Fruit fly (Drosophila melanogaster) whole organism, prepupa: ENCODE measurements around the gene Usp12-46.

Source experiments
- CG3032 ChIP-seq: fragments of 200-800 bp; optimal IDR thresholded peaks from 2 replicates; lab custom pipeline; 2019; ENCODE audit warnings: missing biosample characterization, mild to moderate bottlenecking, missing genetic modification characterization, moderate library complexity
- CG31627 ChIP-seq: fragments of 200-800 bp; sonication (Bioruptor generic); optimal IDR thresholded peaks from 3 replicates; lab custom pipeline; 2016; ENCODE audit warnings: missing biosample characterization, missing genetic modification characterization
- CG4318 ChIP-seq: fragments of 200-800 bp; sonication (Bioruptor generic); optimal IDR thresholded peaks from 3 replicates; lab custom pipeline; 2017; ENCODE audit warnings: missing biosample characterization, mild to moderate bottlenecking, missing genetic modification characterization
- CG6854 ChIP-seq: fragments of 200-800 bp; sonication (Bioruptor generic); optimal IDR thresholded peaks from 2 replicates; lab custom pipeline; 2017; ENCODE audit warnings: missing biosample characterization, mild to moderate bottlenecking, missing genetic modification characterization
- CG8319 ChIP-seq: fragments of 200-800 bp; sonication (Bioruptor generic); optimal IDR thresholded peaks from 3 replicates; lab custom pipeline; 2016; ENCODE audit warnings: missing biosample characterization, missing genetic modification characterization
- CG9139 ChIP-seq: fragments of 200-800 bp; sonication (Bioruptor generic); optimal IDR thresholded peaks from 3 replicates; lab custom pipeline; 2017; ENCODE audit warnings: missing biosample characterization, mild to moderate bottlenecking, missing genetic modification characterization
- Hr4 ChIP-seq: fragments of 200-800 bp; sonication (Bioruptor generic); optimal IDR thresholded peaks from 3 replicates; lab custom pipeline; 2016; ENCODE audit warnings: missing biosample characterization, missing genetic modification characterization
- Lpt ChIP-seq: fragments of 200-800 bp; sonication (Bioruptor generic); optimal IDR thresholded peaks from 3 replicates; lab custom pipeline; 2016; ENCODE audit warnings: missing biosample characterization, missing genetic modification characterization
- acj6 ChIP-seq: fragments of 200-800 bp; sonication (Bioruptor generic); optimal IDR thresholded peaks from 3 replicates; lab custom pipeline; 2016; ENCODE audit warnings: missing biosample characterization, missing genetic modification characterization
- lz ChIP-seq: fragments of 200-800 bp; sonication (Bioruptor generic); optimal IDR thresholded peaks from 3 replicates; lab custom pipeline; 2016; ENCODE audit warnings: missing biosample characterization, missing genetic modification characterization

DNA sequence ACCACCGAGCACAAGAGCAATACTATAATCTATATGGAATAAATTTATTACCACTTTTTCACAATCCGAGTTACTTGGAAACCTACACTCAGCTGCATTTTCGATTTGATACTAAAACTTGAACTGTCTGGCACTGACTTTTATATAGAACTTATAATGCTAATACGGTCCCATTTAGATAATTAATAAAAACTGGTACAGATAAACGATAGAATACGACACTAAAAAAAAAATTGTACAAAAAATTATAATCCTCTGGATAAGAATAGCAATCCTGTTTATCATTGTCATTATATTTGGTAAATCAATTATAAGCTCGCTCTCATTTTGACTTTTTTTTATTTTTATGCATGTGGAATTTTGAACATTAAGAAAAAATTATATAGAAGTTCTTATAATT, 19.5 kb downstream of the Usp12-46 start, which contains the start of gene CG43093:
- TF ChIP-seq Lpt (GFP tag; lab: Kevin White, UChicago) (no peak), lz (no peak), CG31627 (GFP tag; lab: Kevin White, UChicago) (no peak), CG4318 (GFP tag; lab: Kevin White, UChicago) (no peak), Hr4 (no peak), CG8319 (no peak), CG6854 (GFP tag; lab: Kevin White, UChicago) (no peak), acj6 (GFP tag; lab: Kevin White, UChicago) (no peak), CG9139 (no peak), CG3032 (tag; lab: Kevin White, UChicago) (no peak)
